Worm (Caenorhabditis elegans) whole organism, young adult: ENCODE results near the gene aaim-1.

Experiments
- F39B2.1 ChIP-seq: fragments of 200-800 bp; sonication (Bioruptor generic); IDR thresholded peaks from 2 replicates; pipeline ENCODE4 v1.3.6; 2022; ENCODE audit warnings: missing genetic modification reagents, missing genetic modification characterization, missing compliant biosample characterization
- F55B11.4 ChIP-seq: sonication (generic microtip); optimal IDR thresholded peaks from 2 replicates; lab custom pipeline; 2016; ENCODE audit warnings: missing compliant biosample characterization, missing genetic modification characterization, borderline replicate concordance; ENCODE audit not compliant: insufficient read depth
- Y53G8AR.9 ChIP-seq: fragments of 200-800 bp; sonication (Bioruptor generic); conservative IDR thresholded peaks from 2 replicates; pipeline ENCODE4 v1.3.6; 2022; ENCODE audit warnings: missing genetic modification reagents, missing genetic modification characterization, missing compliant biosample characterization
- ceh-100 ChIP-seq: fragments of 200-800 bp; sonication (Bioruptor generic); IDR thresholded peaks from 2 replicates; pipeline ENCODE4 v1.3.6; 2022; ENCODE audit warnings: missing genetic modification reagents, missing genetic modification characterization, missing compliant biosample characterization
- dpff-1 ChIP-seq: sonication (generic microtip); optimal IDR thresholded peaks from 2 replicates; lab custom pipeline; 2017; ENCODE audit warnings: mild to moderate bottlenecking, missing genetic modification characterization, missing compliant biosample characterization
- mxl-1 ChIP-seq: sonication (generic microtip); optimal IDR thresholded peaks from 2 replicates; lab custom pipeline; 2016; ENCODE audit warnings: missing genetic modification characterization, missing compliant biosample characterization
- nhr-120 ChIP-seq: fragments of 200-800 bp; sonication (Bioruptor generic); IDR thresholded peaks from 2 replicates; pipeline ENCODE4 v1.3.6; 2022; ENCODE audit warnings: missing genetic modification characterization, missing compliant biosample characterization
- nhr-90 ChIP-seq: sonication (generic microtip); optimal IDR thresholded peaks from 2 replicates; lab custom pipeline; 2016; ENCODE audit warnings: missing genotype, mild to moderate bottlenecking, missing genetic modification characterization, missing compliant biosample characterization
- unc-62 ChIP-seq: fragments of 150-350 bp; optimal IDR thresholded peaks from 2 replicates; lab custom pipeline; 2014; ENCODE audit warnings: missing biosample characterization, missing genetic modification reagents, missing genetic modification characterization
- ztf-6 ChIP-seq: fragments of 200-800 bp; sonication (Bioruptor generic); IDR thresholded peaks from 2 replicates; pipeline ENCODE4 v1.3.6; 2022; ENCODE audit warnings: missing genetic modification reagents, missing genetic modification characterization, missing compliant biosample characterization

- TF ChIP-seq ztf-6 (GFP tag; lab: Robert Waterston, UW) = no peak
- no peak for TF ChIP-seq nhr-90 (tag; lab: Kevin White, UChicago)
- no peak for TF ChIP-seq unc-62 (GFP tag; lab: Kevin White, UChicago)
- TF ChIP-seq F39B2.1 (GFP tag; lab: Robert Waterston, UW) = no peak
- TF ChIP-seq Y53G8AR.9 (GFP tag; lab: Robert Waterston, UW) = peak; percentile 59
- no peak for TF ChIP-seq F55B11.4 (tag; lab: Kevin White, UChicago)
- TF ChIP-seq mxl-1 = no peak
- TF ChIP-seq nhr-120 (GFP tag; lab: Robert Waterston, UW) = no peak
- no peak for TF ChIP-seq dpff-1 (tag; lab: Kevin White, UChicago)
- no peak for TF ChIP-seq ceh-100 (GFP tag; lab: Robert Waterston, UW)
Measured at ce11 chrX:6607599-6607998, 45.4 kb upstream of the aaim-1 start.
